Worm (Caenorhabditis elegans): ENCODE results near the gene F32E10.8.

ce11 chrIV:7523744-7524143, 43.7 kb upstream of the F32E10.8 start:
- TF ChIP-seq sea-1 (GFP tag; conservative IDR thresholded peaks at IDR 0.05) = no peak
- no peak for TF ChIP-seq ama-1 (optimal IDR thresholded peaks at IDR 0.05)
- no peak for TF ChIP-seq hmbx-1 (tag; optimal IDR thresholded peaks at IDR 0.05)
- no peak for TF ChIP-seq tra-4 (tag; optimal IDR thresholded peaks at IDR 0.05)
- TF ChIP-seq ets-7 (tag; optimal IDR thresholded peaks at IDR 0.05) = no peak
- TF ChIP-seq ceh-13 (GFP tag; optimal IDR thresholded peaks at IDR 0.05) = no peak
- no peak for TF ChIP-seq tbx-11 (GFP tag; IDR thresholded peaks at IDR 0.05)
